Worm (Caenorhabditis elegans) whole organism, young adult: ENCODE data around the gene R05G6.9.

ENCODE experiments used
- D2030.7 ChIP-seq: fragments of 200-800 bp; sonication (Bioruptor generic); IDR thresholded peaks from 2 replicates; pipeline ENCODE4 v1.3.6; 2022; ENCODE audit warnings: missing genetic modification reagents, missing genetic modification characterization, missing compliant biosample characterization
- F57A8.1 ChIP-seq: fragments of 200-800 bp; sonication (Bioruptor generic); optimal IDR thresholded peaks from 2 replicates; lab custom pipeline; 2018; ENCODE audit warnings: mild to moderate bottlenecking, missing genetic modification characterization, moderate library complexity, missing compliant biosample characterization
- K11D2.4 ChIP-seq: fragments of 200-800 bp; sonication (Bioruptor generic); IDR thresholded peaks from 2 replicates; pipeline ENCODE4 v1.3.6; 2022; ENCODE audit warnings: missing genetic modification reagents, missing genetic modification characterization, missing compliant biosample characterization
- K12H6.12 ChIP-seq: fragments of 200-800 bp; sonication (Bioruptor generic); optimal IDR thresholded peaks from 2 replicates; lab custom pipeline; 2018; ENCODE audit warnings: mild to moderate bottlenecking, missing genetic modification characterization, missing compliant biosample characterization
- T07F8.4 ChIP-seq: sonication (generic microtip); optimal IDR thresholded peaks from 2 replicates; lab custom pipeline; 2016; ENCODE audit warnings: mild to moderate bottlenecking, missing genetic modification characterization, moderate library complexity, missing compliant biosample characterization
- aptf-2 ChIP-seq: fragments of 200-800 bp; sonication (Bioruptor generic); conservative IDR thresholded peaks from 2 replicates; pipeline ENCODE4 v1.3.6; 2022; ENCODE audit warnings: missing genetic modification reagents, missing genetic modification characterization, missing compliant biosample characterization
- athp-1 ChIP-seq: sonication (generic microtip); optimal IDR thresholded peaks from 2 replicates; lab custom pipeline; 2017; ENCODE audit warnings: mild to moderate bottlenecking, missing genetic modification characterization, missing compliant biosample characterization
- bed-1 ChIP-seq: fragments of 200-800 bp; sonication (Bioruptor generic); IDR thresholded peaks from 2 replicates; pipeline ENCODE4 v1.3.6; 2022; ENCODE audit warnings: missing genetic modification reagents, missing genetic modification characterization, missing compliant biosample characterization
- cebp-1 ChIP-seq, 2 experiments: fragments of 200-800 bp in 1 of 2; sonication (Bioruptor generic) in 1 of 2; sonication (generic microtip) in 1 of 2; IDR thresholded peaks in 1 of 2; optimal IDR thresholded peaks in 1 of 2; 2 replicates each; pipeline versions ENCODE4 v1.3.6 to Lab custom; 2017 to 2022; ENCODE audit warnings: missing compliant biosample characterization in 2 of 2, missing genetic modification characterization in 2 of 2, mild to moderate bottlenecking in 1 of 2, missing genetic modification reagents in 1 of 2, moderate library complexity in 1 of 2
- ceh-100 ChIP-seq: fragments of 200-800 bp; sonication (Bioruptor generic); IDR thresholded peaks from 2 replicates; pipeline ENCODE4 v1.3.6; 2022; ENCODE audit warnings: missing genetic modification reagents, missing genetic modification characterization, missing compliant biosample characterization
- ceh-58 ChIP-seq: fragments of 200-800 bp; sonication (Bioruptor generic); IDR thresholded peaks from 2 replicates; pipeline ENCODE4 v1.3.6; 2022; ENCODE audit warnings: missing genetic modification characterization, missing compliant biosample characterization
- die-1 ChIP-seq: sonication (generic microtip); optimal IDR thresholded peaks from 2 replicates; lab custom pipeline; 2016; ENCODE audit warnings: missing genotype, mild to moderate bottlenecking, missing genetic modification characterization, missing compliant biosample characterization
- gei-17 ChIP-seq: fragments of 200-800 bp; sonication (Bioruptor generic); optimal IDR thresholded peaks from 2 replicates; lab custom pipeline; 2018; ENCODE audit warnings: mild to moderate bottlenecking, missing genetic modification characterization, missing compliant biosample characterization
- hsf-1 ChIP-seq: fragments of 200-800 bp; sonication (Bioruptor generic); IDR thresholded peaks from 2 replicates; pipeline ENCODE4 v1.3.6; 2022; ENCODE audit warnings: missing genetic modification reagents, missing genetic modification characterization, missing compliant biosample characterization
- lin-35 ChIP-seq, 3 experiments: fragments of 150-350 bp in 2 of 3; sonication (generic microtip) in 1 of 3; optimal IDR thresholded peaks; 2 replicates each; lab custom pipeline; 2014 to 2018; ENCODE audit warnings: missing biosample characterization in 3 of 3, missing genetic modification characterization in 3 of 3, missing genetic modification reagents in 3 of 3
- lin-54 ChIP-seq: fragments of 200-800 bp; sonication (Bioruptor generic); optimal IDR thresholded peaks from 2 replicates; lab custom pipeline; 2018; ENCODE audit warnings: mild to moderate bottlenecking, missing genetic modification characterization, missing compliant biosample characterization
- nfya-2 ChIP-seq: fragments of 200-800 bp; sonication (Bioruptor generic); IDR thresholded peaks from 2 replicates; pipeline ENCODE4 v1.3.6; 2022; ENCODE audit warnings: missing genetic modification reagents, missing genetic modification characterization, missing compliant biosample characterization
- nhr-120 ChIP-seq: fragments of 200-800 bp; sonication (Bioruptor generic); IDR thresholded peaks from 2 replicates; pipeline ENCODE4 v1.3.6; 2022; ENCODE audit warnings: missing genetic modification characterization, missing compliant biosample characterization
- nhr-179 ChIP-seq: sonication (generic microtip); optimal IDR thresholded peaks from 2 replicates; lab custom pipeline; 2016; ENCODE audit warnings: mild to moderate bottlenecking, missing genetic modification characterization, missing compliant biosample characterization
- nhr-80 ChIP-seq: sonication (generic microtip); optimal IDR thresholded peaks from 2 replicates; lab custom pipeline; 2016; ENCODE audit warnings: missing genetic modification characterization, missing compliant biosample characterization
- rpc-1 ChIP-seq, 2 experiments: fragments of 150-350 bp in 1 of 2; sonication (generic microtip) in 1 of 2; optimal IDR thresholded peaks; 2 replicates each; lab custom pipeline; 2014 to 2018; ENCODE audit warnings: missing biosample characterization in 1 of 2, missing genetic modification characterization in 1 of 2, missing genetic modification reagents in 1 of 2, missing genotype in 1 of 2
- xnd-1 ChIP-seq: sonication (generic microtip); optimal IDR thresholded peaks from 2 replicates; lab custom pipeline; 2016; ENCODE audit warnings: missing genotype, missing genetic modification reagents, missing genetic modification characterization, missing compliant biosample characterization

The R05G6.9 gene

ce11 chrIV:7469782-7470413, 46.2 kb downstream of the R05G6.9 start, which contains the start of gene F55G1.7:
Gene F55G1.7 (minus strand): TSS chrIV:7469832.
- TF ChIP-seq nhr-120 (GFP tag; lab: Robert Waterston, UW), result no peak
- TF ChIP-seq D2030.7 (GFP tag; lab: Robert Waterston, UW), result no peak
- TF ChIP-seq T07F8.4 (tag; lab: Kevin White, UChicago), result no peak
- TF ChIP-seq K12H6.12 (tag; lab: Kevin White, UChicago), result no peak

ce11 chrIV:7468638-7469037, 47.4 kb downstream of the R05G6.9 start:
- TF ChIP-seq nfya-2 (GFP tag; lab: Robert Waterston, UW), result no peak
- TF ChIP-seq nhr-80, result peak; percentile 62

ce11 chrIV:7467170-7467569, 48.9 kb downstream of the R05G6.9 start:
- TF ChIP-seq nhr-80, result peak; percentile 55
- TF ChIP-seq xnd-1 (tag; lab: Kevin White, UChicago), result no peak

ce11 chrIV:7465857-7466256, 50.2 kb downstream of the R05G6.9 start, which contains the start of gene F13B6.3:
Gene F13B6.3 (minus strand): TSS chrIV:7465957.
- no peak for TF ChIP-seq gei-17 (GFP tag; lab: Kevin White, UChicago)
- TF ChIP-seq die-1 (tag; lab: Kevin White, UChicago), result no peak
- no peak for TF ChIP-seq xnd-1 (tag; lab: Kevin White, UChicago)
- TF ChIP-seq nhr-80, result no peak
- no peak for TF ChIP-seq hsf-1 (GFP tag; lab: Robert Waterston, UW)
- TF ChIP-seq lin-54 (GFP tag; lab: Kevin White, UChicago), result no peak
- no peak for TF ChIP-seq nhr-179 (tag; lab: Kevin White, UChicago)
- TF ChIP-seq F57A8.1 (GFP tag; lab: Kevin White, UChicago), result no peak
- no peak for TF ChIP-seq athp-1
- TF ChIP-seq lin-35 (GFP tag; optimal IDR thresholded peaks at IDR 0.05; lab: Kevin White, UChicago), result no peak
- no peak for TF ChIP-seq D2030.7 (GFP tag; lab: Robert Waterston, UW)
- no peak for TF ChIP-seq bed-1 (GFP tag; lab: Robert Waterston, UW)
- no peak for TF ChIP-seq rpc-1 (optimal IDR thresholded peaks at IDR 0.05; lab: Kevin White, UChicago)
- no peak for TF ChIP-seq rpc-1 (tag; optimal IDR thresholded peaks at IDR 0.05; lab: Kevin White, UChicago)
- no peak for TF ChIP-seq ceh-100 (GFP tag; lab: Robert Waterston, UW)
- TF ChIP-seq ceh-58 (GFP tag; lab: Robert Waterston, UW), result no peak
- TF ChIP-seq cebp-1 (GFP tag; IDR thresholded peaks at IDR 0.05; lab: Robert Waterston, UW), result no peak
- no peak for TF ChIP-seq cebp-1 (tag; optimal IDR thresholded peaks at IDR 0.05; lab: Kevin White, UChicago)
- no peak for TF ChIP-seq aptf-2 (GFP tag; lab: Robert Waterston, UW)
- TF ChIP-seq K11D2.4 (GFP tag; lab: Robert Waterston, UW), result no peak
